Worm (Caenorhabditis elegans) whole organism, L1 larva: ENCODE results near the gene nhr-45.
A peak's percentile ranks its signal among the peaks of the same experiment; 100 is the strongest.

Source experiments
- C04F5.9 ChIP-seq: sonication (generic microtip); optimal IDR thresholded peaks from 2 replicates; lab custom pipeline; 2016; ENCODE audit warnings: missing genetic modification characterization, missing compliant biosample characterization
- aha-1 ChIP-seq: fragments of 150-350 bp; optimal IDR thresholded peaks from 2 replicates; lab custom pipeline; 2014; ENCODE audit warnings: missing biosample characterization, missing genetic modification characterization
- aly-2 ChIP-seq: fragments of 150-350 bp; optimal IDR thresholded peaks from 2 replicates; lab custom pipeline; 2014; ENCODE audit warnings: missing biosample characterization, missing genetic modification characterization
- ceh-63 ChIP-seq: fragments of 200-800 bp; sonication (Bioruptor generic); optimal IDR thresholded peaks from 2 replicates; lab custom pipeline; 2018; ENCODE audit warnings: mild to moderate bottlenecking, missing genetic modification characterization, missing compliant biosample characterization
- ceh-8 ChIP-seq: fragments of 200-800 bp; sonication (Bioruptor generic); optimal IDR thresholded peaks from 2 replicates; lab custom pipeline; 2018; ENCODE audit warnings: mild to moderate bottlenecking, missing genetic modification characterization, moderate library complexity, missing compliant biosample characterization
- ceh-82 ChIP-seq, 3 experiments: fragments of 150-350 bp in 1 of 3; sonication (generic microtip) in 2 of 3; optimal IDR thresholded peaks; 2 replicates each; lab custom pipeline; 2014 to 2017; ENCODE audit warnings: missing biosample characterization in 3 of 3, missing genetic modification characterization in 3 of 3
- ceh-90 ChIP-seq: sonication (generic microtip); optimal IDR thresholded peaks from 2 replicates; lab custom pipeline; 2016; ENCODE audit warnings: missing genetic modification characterization, missing compliant biosample characterization
- ces-1 ChIP-seq: fragments of 150-350 bp; optimal IDR thresholded peaks from 2 replicates; lab custom pipeline; 2014; ENCODE audit warnings: missing biosample characterization, missing genetic modification reagents, missing genetic modification characterization
- dsc-1 ChIP-seq: sonication (generic microtip); optimal IDR thresholded peaks from 2 replicates; lab custom pipeline; 2016; ENCODE audit warnings: mild to moderate bottlenecking, missing genetic modification characterization, missing compliant biosample characterization
- efl-1 ChIP-seq, 4 experiments: fragments of 150-350 bp; optimal IDR thresholded peaks in 3 of 4; peaks in 1 of 4; 1 replicate in 1 of 4; 2 replicates in 3 of 4; lab custom pipeline; 2014; ENCODE audit warnings: missing biosample characterization in 2 of 4, missing genetic modification characterization in 2 of 4, missing genetic modification reagents in 2 of 4
- egl-13 ChIP-seq: sonication (generic microtip); optimal IDR thresholded peaks from 2 replicates; lab custom pipeline; 2016; ENCODE audit warnings: missing genotype, missing genetic modification reagents, missing genetic modification characterization, missing compliant biosample characterization
- elt-2 ChIP-seq: sonication (generic microtip); optimal IDR thresholded peaks from 2 replicates; lab custom pipeline; 2016; ENCODE audit warnings: missing genetic modification characterization, mild to moderate bottlenecking, inconsistent platforms, missing compliant biosample characterization, missing genetic modification reagents
- fkh-10 ChIP-seq: sonication (generic microtip); optimal IDR thresholded peaks from 2 replicates; lab custom pipeline; 2017; ENCODE audit warnings: missing biosample characterization, missing genetic modification reagents, missing genetic modification characterization
- fkh-4 ChIP-seq: sonication (generic microtip); optimal IDR thresholded peaks from 2 replicates; lab custom pipeline; 2016; ENCODE audit warnings: missing compliant biosample characterization, missing genetic modification characterization, borderline replicate concordance
- hlh-4 ChIP-seq: sonication (generic microtip); optimal IDR thresholded peaks from 2 replicates; lab custom pipeline; 2016; ENCODE audit warnings: mild to moderate bottlenecking, missing genetic modification characterization, missing compliant biosample characterization
- irx-1 ChIP-seq: sonication (generic microtip); optimal IDR thresholded peaks from 2 replicates; lab custom pipeline; 2016; ENCODE audit warnings: missing genetic modification characterization, missing compliant biosample characterization
- isw-1 ChIP-seq: fragments of 200-800 bp; sonication (Bioruptor generic); IDR thresholded peaks from 2 replicates; pipeline ENCODE4 v1.3.6; 2022; ENCODE audit warnings: missing genetic modification characterization, missing compliant biosample characterization
- lin-14 ChIP-seq: fragments of 200-800 bp; sonication (Bioruptor generic); optimal IDR thresholded peaks from 2 replicates; lab custom pipeline; 2018; ENCODE audit warnings: mild to moderate bottlenecking, missing genetic modification characterization, moderate library complexity, missing compliant biosample characterization
- lir-3 ChIP-seq: sonication (generic microtip); optimal IDR thresholded peaks from 2 replicates; lab custom pipeline; 2016; ENCODE audit warnings: mild to moderate bottlenecking, missing genetic modification characterization, moderate library complexity, missing compliant biosample characterization; ENCODE audit not compliant: poor library complexity
- lsy-2 ChIP-seq, 2 experiments: fragments of 150-350 bp; optimal IDR thresholded peaks; 2 replicates each; lab custom pipeline; 2014; ENCODE audit warnings: missing biosample characterization in 2 of 2, missing genetic modification characterization in 2 of 2
- mep-1 ChIP-seq: fragments of 150-350 bp; optimal IDR thresholded peaks from 2 replicates; lab custom pipeline; 2014; ENCODE audit warnings: missing biosample characterization, missing genetic modification characterization
- nhr-12 ChIP-seq: sonication (generic microtip); optimal IDR thresholded peaks from 2 replicates; lab custom pipeline; 2017; ENCODE audit warnings: missing biosample characterization, missing genetic modification characterization
- nhr-19 ChIP-seq: fragments of 200-800 bp; sonication (Bioruptor generic); conservative IDR thresholded peaks from 2 replicates; pipeline ENCODE4 v1.3.6; 2022; ENCODE audit warnings: missing genetic modification characterization, missing compliant biosample characterization
- nhr-20 ChIP-seq: sonication (generic microtip); optimal IDR thresholded peaks from 2 replicates; lab custom pipeline; 2016; ENCODE audit warnings: mild to moderate bottlenecking, missing genetic modification characterization, missing compliant biosample characterization
- nhr-237 ChIP-seq: fragments of 150-350 bp; optimal IDR thresholded peaks from 2 replicates; lab custom pipeline; 2014; ENCODE audit warnings: missing biosample characterization, missing genetic modification characterization
- nhr-28 ChIP-seq: fragments of 150-350 bp; optimal IDR thresholded peaks from 2 replicates; lab custom pipeline; 2014; ENCODE audit warnings: missing biosample characterization, missing genetic modification characterization
- nhr-47 ChIP-seq: sonication (generic microtip); optimal IDR thresholded peaks from 2 replicates; lab custom pipeline; 2016; ENCODE audit warnings: mild to moderate bottlenecking, missing genetic modification characterization, moderate library complexity, missing compliant biosample characterization
- nhr-77 ChIP-seq: fragments of 150-350 bp; optimal IDR thresholded peaks from 2 replicates; lab custom pipeline; 2014; ENCODE audit warnings: missing biosample characterization, missing genetic modification characterization
- nhr-85 ChIP-seq: sonication (generic microtip); peaks from one replicate; lab custom pipeline; 2016; ENCODE audit warnings: missing genetic modification characterization, inconsistent platforms, missing compliant biosample characterization
- pax-3 ChIP-seq: fragments of 200-800 bp; sonication (Bioruptor generic); optimal IDR thresholded peaks from 2 replicates; lab custom pipeline; 2018; ENCODE audit warnings: mild to moderate bottlenecking, missing genetic modification characterization, moderate library complexity, missing compliant biosample characterization
- rnt-1 ChIP-seq: sonication (generic microtip); optimal IDR thresholded peaks from 2 replicates; lab custom pipeline; 2016; ENCODE audit warnings: mild to moderate bottlenecking, missing genetic modification characterization, moderate library complexity, missing compliant biosample characterization
- skn-1 ChIP-seq: fragments of 150-350 bp; optimal IDR thresholded peaks from 2 replicates; lab custom pipeline; 2014; ENCODE audit warnings: missing biosample characterization, missing genetic modification characterization
- snpc-4 ChIP-seq: fragments of 150-350 bp; optimal IDR thresholded peaks from 2 replicates; lab custom pipeline; 2014; ENCODE audit warnings: missing biosample characterization, missing genetic modification characterization
- snu-23 ChIP-seq: sonication (generic microtip); optimal IDR thresholded peaks from 2 replicates; lab custom pipeline; 2016; ENCODE audit warnings: missing genetic modification characterization, missing compliant biosample characterization
- sup-37 ChIP-seq: fragments of 200-800 bp; sonication (Bioruptor generic); optimal IDR thresholded peaks from 2 replicates; lab custom pipeline; 2018; ENCODE audit warnings: mild to moderate bottlenecking, missing genetic modification characterization, missing compliant biosample characterization
- swsn-7 ChIP-seq: sonication (generic microtip); optimal IDR thresholded peaks from 2 replicates; lab custom pipeline; 2016; ENCODE audit warnings: missing genetic modification characterization, missing compliant biosample characterization
- tbx-2 ChIP-seq: sonication (generic microtip); optimal IDR thresholded peaks from 2 replicates; lab custom pipeline; 2016; ENCODE audit warnings: missing genetic modification characterization, missing compliant biosample characterization
- unc-130 ChIP-seq: fragments of 150-350 bp; optimal IDR thresholded peaks from 2 replicates; lab custom pipeline; 2017; ENCODE audit warnings: missing biosample characterization, missing genetic modification characterization, inconsistent platforms
- unc-62 ChIP-seq: fragments of 150-350 bp; optimal IDR thresholded peaks from 2 replicates; lab custom pipeline; 2014; ENCODE audit warnings: missing biosample characterization, missing genetic modification reagents, missing genetic modification characterization
- unc-86 ChIP-seq: sonication (generic microtip); optimal IDR thresholded peaks from 2 replicates; lab custom pipeline; 2016; ENCODE audit warnings: missing genetic modification characterization, missing compliant biosample characterization
- xbp-1 ChIP-seq: sonication (generic microtip); optimal IDR thresholded peaks from 2 replicates; lab custom pipeline; 2016; ENCODE audit warnings: missing genetic modification characterization, missing compliant biosample characterization
- zag-1 ChIP-seq: fragments of 150-350 bp; optimal IDR thresholded peaks from 2 replicates; lab custom pipeline; 2014; ENCODE audit warnings: missing biosample characterization, missing genetic modification characterization
- zip-4 ChIP-seq: fragments of 200-800 bp; sonication (Bioruptor generic); optimal IDR thresholded peaks from 2 replicates; lab custom pipeline; 2018; ENCODE audit warnings: mild to moderate bottlenecking, missing genetic modification characterization, moderate library complexity, missing compliant biosample characterization
- ztf-11 ChIP-seq, 2 experiments: sonication (generic microtip); optimal IDR thresholded peaks; 2 replicates each; lab custom pipeline; 2016 to 2017; ENCODE audit warnings: missing genetic modification characterization in 2 of 2, missing biosample characterization in 1 of 2, missing compliant biosample characterization in 1 of 2
- ztf-4 ChIP-seq: fragments of 150-350 bp; optimal IDR thresholded peaks from 2 replicates; lab custom pipeline; 2014; ENCODE audit warnings: missing biosample characterization, missing genetic modification characterization

The nhr-45 gene

DNA sequence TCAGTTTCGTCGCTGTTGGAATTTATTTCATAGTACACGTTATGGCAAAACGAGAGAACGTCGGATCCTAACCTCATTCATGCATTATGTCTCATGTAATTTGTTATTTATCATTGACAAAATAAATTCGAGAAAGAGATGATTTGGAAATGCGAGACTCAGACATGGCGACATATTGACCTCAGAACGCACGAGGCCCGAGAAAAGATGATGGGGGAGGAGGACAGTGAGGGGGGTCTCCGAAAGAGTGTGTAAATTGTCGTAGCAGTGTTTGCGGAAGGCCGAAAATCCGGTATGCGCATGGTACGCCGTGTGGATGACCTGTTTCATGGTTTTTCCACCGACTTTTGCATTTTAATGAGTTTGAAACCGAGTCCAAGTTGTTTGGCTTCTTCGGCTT, 24.5 kb downstream of the nhr-45 start (continued):
- TF ChIP-seq lir-3 (peak; percentile 11), unc-130 (tag; lab: Kevin White, UChicago) (no peak), ceh-8 (GFP tag; lab: Kevin White, UChicago) (no peak), snpc-4 (peak; percentile 33), nhr-77 (no peak), ceh-90 (tag; lab: Kevin White, UChicago) (no peak)

DNA sequence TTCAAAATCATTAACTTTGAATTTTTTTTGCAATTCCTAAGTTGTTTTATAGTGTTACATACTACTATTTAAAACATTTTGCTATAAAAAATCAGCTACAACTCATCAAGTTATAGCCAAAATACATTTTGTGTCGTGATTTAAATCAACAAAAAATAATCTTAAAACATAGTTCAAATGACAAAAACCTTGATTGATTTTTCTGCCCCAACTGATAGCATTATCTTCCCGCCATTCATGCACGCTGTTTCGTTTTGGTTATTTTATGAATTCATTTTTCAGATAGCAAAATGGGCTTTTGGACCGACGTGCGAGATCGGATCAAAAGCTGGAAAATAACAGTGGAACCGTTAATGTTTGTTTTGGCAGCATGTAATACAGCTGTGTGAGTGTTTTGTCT, 28.0 kb downstream of the nhr-45 start, which contains the start of gene slcr-46.1:
TSS of gene slcr-46.1 (plus strand) at position 274 of the 400 bp plus-strand sequence.
- TF ChIP-seq pax-3 (tag; lab: Kevin White, UChicago) (no peak), xbp-1 (no peak), elt-2 (tag; lab: Kevin White, UChicago) (peak; percentile 24)

DNA sequence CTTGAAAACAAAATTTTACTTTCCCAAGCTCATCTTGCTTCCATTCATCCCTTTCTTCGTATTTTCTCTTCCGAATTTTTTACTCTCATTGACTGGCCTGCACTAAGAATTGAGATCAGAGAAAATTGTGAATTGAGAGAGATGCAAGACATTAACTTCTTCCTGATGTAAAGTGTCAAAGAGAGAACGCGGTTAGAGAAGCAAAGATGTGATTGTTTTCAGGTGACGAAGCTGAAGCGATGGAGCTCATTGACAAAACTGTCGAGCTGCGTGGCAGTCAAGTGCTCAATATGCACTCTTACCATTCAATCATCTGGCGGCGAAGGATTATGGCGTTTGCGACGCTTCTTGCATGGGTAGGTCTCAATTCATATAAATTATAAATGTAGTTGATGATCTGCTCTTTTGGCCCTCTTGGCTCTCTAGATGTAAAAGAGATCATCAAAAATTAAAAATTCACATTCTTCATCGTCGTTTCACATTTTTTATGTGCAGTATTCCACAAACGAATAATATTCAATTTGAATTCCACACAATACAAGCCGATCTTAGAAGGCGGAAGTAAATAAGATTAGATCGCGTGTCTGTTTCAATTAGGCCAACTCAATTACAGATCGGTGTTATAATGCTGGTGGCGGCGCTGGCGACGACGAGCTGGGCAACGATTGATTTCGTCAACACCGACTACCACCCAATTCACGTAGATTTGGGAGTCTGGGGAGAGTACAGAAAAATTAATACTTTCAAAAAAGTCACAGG, 31.1 kb downstream of the nhr-45 start:
- no peak for TF ChIP-seq lir-3
- TF ChIP-seq fkh-10 (GFP tag; lab: Kevin White, UChicago) = no peak
- TF ChIP-seq aha-1 (tag; lab: Kevin White, UChicago) = no peak
- no peak for TF ChIP-seq unc-62 (GFP tag; lab: Kevin White, UChicago)
- TF ChIP-seq unc-86 (tag; lab: Kevin White, UChicago) = peak; percentile 37
- no peak for TF ChIP-seq swsn-7 (tag; lab: Kevin White, UChicago)
- TF ChIP-seq nhr-20 (tag; lab: Kevin White, UChicago) = no peak
- no peak for TF ChIP-seq nhr-19 (GFP tag; lab: Robert Waterston, UW)
- no peak for TF ChIP-seq ztf-4 (tag; lab: Kevin White, UChicago)
- TF ChIP-seq xbp-1 = no peak
- TF ChIP-seq irx-1 (tag; lab: Kevin White, UChicago) = no peak
- peak; percentile 7 for TF ChIP-seq mep-1 (tag; lab: Kevin White, UChicago)
- TF ChIP-seq aly-2 = no peak
- no peak for TF ChIP-seq zip-4 (GFP tag; lab: Kevin White, UChicago)
- TF ChIP-seq ztf-11 (tag; optimal IDR thresholded peaks at IDR 0.05; lab: Kevin White, UChicago) = peak in 1 of 2 experiments; percentile 25
- TF ChIP-seq lin-14 = peak; percentile 32
- TF ChIP-seq C04F5.9 (tag; lab: Kevin White, UChicago) = no peak
- TF ChIP-seq nhr-237 (tag; lab: Kevin White, UChicago) = no peak
- TF ChIP-seq nhr-47 = peak; percentile 10
- TF ChIP-seq lsy-2 (tag; optimal IDR thresholded peaks at IDR 0.05; lab: Kevin White, UChicago) = peak in 1 of 2 experiments; percentile 12
- no peak for TF ChIP-seq skn-1 (tag; lab: Kevin White, UChicago)
- TF ChIP-seq isw-1 (GFP tag; lab: Robert Waterston, UW) = no peak
- no peak for TF ChIP-seq ceh-63
- peak; percentile 94 for TF ChIP-seq dsc-1 (tag; lab: Kevin White, UChicago)
- no peak for TF ChIP-seq nhr-28
- TF ChIP-seq ces-1 (GFP tag; lab: Kevin White, UChicago) = no peak
- TF ChIP-seq rnt-1 (tag; lab: Kevin White, UChicago) = peak; percentile 55
- no peak for TF ChIP-seq fkh-4 (tag; lab: Kevin White, UChicago)
- no peak for TF ChIP-seq ceh-82 (tag; optimal IDR thresholded peaks at IDR 0.05; lab: Kevin White, UChicago)
- TF ChIP-seq tbx-2 (tag; lab: Kevin White, UChicago) = no peak
- TF ChIP-seq nhr-12 (tag; lab: Kevin White, UChicago) = no peak
- no peak for TF ChIP-seq efl-1 (optimal IDR thresholded peaks at IDR 0.05; lab: Kevin White, UChicago)
- no peak for TF ChIP-seq efl-1 (GFP tag; optimal IDR thresholded peaks at IDR 0.05 in 1 of 2; lab: Kevin White, UChicago)
- no peak for TF ChIP-seq elt-2 (tag; lab: Kevin White, UChicago)
- TF ChIP-seq zag-1 (tag; lab: Kevin White, UChicago) = no peak
- TF ChIP-seq snu-23 (GFP tag; lab: Kevin White, UChicago) = peak; percentile 2
- TF ChIP-seq egl-13 (tag; lab: Kevin White, UChicago) = peak; percentile 20
- no peak for TF ChIP-seq nhr-85
- TF ChIP-seq sup-37 (GFP tag; lab: Kevin White, UChicago) = no peak
- no peak for TF ChIP-seq hlh-4 (tag; lab: Kevin White, UChicago)
